Fruit fly (Drosophila melanogaster) whole organism, embryonic: ENCODE results near the gene SoxN.

Source experiments
- Awh ChIP-seq: fragments of 200-800 bp; sonication (Bioruptor generic); IDR thresholded peaks from 2 replicates; pipeline ENCODE4, ENCODE4 v1.3.6; 2022; ENCODE audit warnings: missing biosample characterization, missing genetic modification characterization
- B-H2 ChIP-seq: fragments of 200-800 bp; sonication (Bioruptor generic); optimal IDR thresholded peaks from 2 replicates; lab custom pipeline; 2018; ENCODE audit warnings: missing biosample characterization, mild to moderate bottlenecking, missing genetic modification characterization
- BtbVII ChIP-seq: fragments of 200-800 bp; sonication (Bioruptor generic); optimal IDR thresholded peaks from 3 replicates; lab custom pipeline; 2017; ENCODE audit warnings: missing biosample characterization, mild to moderate bottlenecking, missing genetic modification characterization
- CG10274 ChIP-seq: fragments of 200-800 bp; sonication (Bioruptor generic); optimal IDR thresholded peaks from 3 replicates; lab custom pipeline; 2017; ENCODE audit warnings: missing biosample characterization, mild to moderate bottlenecking, missing genetic modification characterization
- CG12942 ChIP-seq: fragments of 200-800 bp; sonication (Bioruptor generic); optimal IDR thresholded peaks from 3 replicates; lab custom pipeline; 2016; ENCODE audit warnings: missing biosample characterization, missing genetic modification characterization
- CG13123 ChIP-seq: fragments of 200-800 bp; sonication (Bioruptor generic); optimal IDR thresholded peaks from 2 replicates; lab custom pipeline; 2016; ENCODE audit warnings: missing biosample characterization, missing genetic modification characterization
- CG13296 ChIP-seq: fragments of 200-800 bp; sonication (Bioruptor generic); optimal IDR thresholded peaks from 3 replicates; lab custom pipeline; 2018; ENCODE audit warnings: missing biosample characterization, mild to moderate bottlenecking, missing genetic modification characterization
- CG14965 ChIP-seq: fragments of 200-800 bp; sonication (Bioruptor generic); optimal IDR thresholded peaks from 2 replicates; lab custom pipeline; 2016; ENCODE audit warnings: missing biosample characterization, missing genetic modification characterization, borderline replicate concordance
- CG1529 ChIP-seq: fragments of 200-800 bp; sonication (Bioruptor generic); optimal IDR thresholded peaks from 3 replicates; lab custom pipeline; 2018; ENCODE audit warnings: missing biosample characterization, missing genetic modification characterization
- CG17361 ChIP-seq: fragments of 200-800 bp; sonication (Bioruptor generic); IDR thresholded peaks from 3 replicates; pipeline ENCODE4 v1.3.6; 2022; ENCODE audit warnings: missing biosample characterization, missing genetic modification characterization
- CG18476 ChIP-seq: fragments of 200-800 bp; sonication (Bioruptor generic); optimal IDR thresholded peaks from 2 replicates; lab custom pipeline; 2016; ENCODE audit warnings: missing biosample characterization, mild to moderate bottlenecking, missing genetic modification characterization
- CG18619 ChIP-seq: fragments of 200-800 bp; sonication (Bioruptor generic); optimal IDR thresholded peaks from 3 replicates; lab custom pipeline; 2017; ENCODE audit warnings: missing biosample characterization, mild to moderate bottlenecking, missing genetic modification characterization
- CG2889 ChIP-seq: fragments of 200-800 bp; sonication (Bioruptor generic); IDR thresholded peaks from 3 replicates; pipeline ENCODE4 v1.3.6; 2022; ENCODE audit warnings: missing biosample characterization, missing genetic modification characterization
- CG33557 ChIP-seq: fragments of 200-800 bp; sonication (Bioruptor generic); optimal IDR thresholded peaks from 2 replicates; lab custom pipeline; 2019; ENCODE audit warnings: missing biosample characterization, mild to moderate bottlenecking, missing genetic modification characterization, moderate library complexity
- CG4707 ChIP-seq: fragments of 200-800 bp; sonication (Bioruptor generic); optimal IDR thresholded peaks from 2 replicates; lab custom pipeline; 2018; ENCODE audit warnings: missing biosample characterization, mild to moderate bottlenecking, missing genetic modification characterization, moderate library complexity
- CG6272 ChIP-seq: fragments of 200-800 bp; sonication (Bioruptor generic); IDR thresholded peaks from 2 replicates; pipeline ENCODE4 v1.3.6; 2022; ENCODE audit warnings: missing biosample characterization, missing genetic modification characterization
- CG6654 ChIP-seq: fragments of 200-800 bp; sonication (Bioruptor generic); optimal IDR thresholded peaks from 2 replicates; lab custom pipeline; 2017; ENCODE audit warnings: missing biosample characterization, mild to moderate bottlenecking, missing genetic modification characterization
- Camta ChIP-seq: fragments of 200-800 bp; sonication (Bioruptor generic); optimal IDR thresholded peaks from 2 replicates; lab custom pipeline; 2016; ENCODE audit warnings: missing biosample characterization, missing genetic modification characterization
- D19A ChIP-seq: fragments of 200-800 bp; optimal IDR thresholded peaks from 3 replicates; lab custom pipeline; 2019; ENCODE audit warnings: missing biosample characterization, mild to moderate bottlenecking, missing genetic modification characterization, moderate library complexity
- D19B ChIP-seq: fragments of 200-800 bp; sonication (Bioruptor generic); optimal IDR thresholded peaks from 2 replicates; lab custom pipeline; 2017; ENCODE audit warnings: missing biosample characterization, mild to moderate bottlenecking, missing genetic modification characterization
- E2f1 ChIP-seq: fragments of 200-800 bp; sonication (Bioruptor generic); IDR thresholded peaks from 2 replicates; pipeline ENCODE4 v1.3.6; 2022; ENCODE audit warnings: missing biosample characterization, missing genetic modification characterization
- Ets65A ChIP-seq: fragments of 200-800 bp; sonication (Bioruptor generic); peaks from one replicate; lab custom pipeline; 2016; ENCODE audit warnings: missing biosample characterization, missing genetic modification characterization
- H2.0 ChIP-seq: fragments of 200-800 bp; sonication (Bioruptor generic); IDR thresholded peaks from 2 replicates; pipeline ENCODE4 v1.3.6; 2022; ENCODE audit warnings: missing biosample characterization, missing genetic modification characterization
- HHEX ChIP-seq: fragments of 200-800 bp; sonication (Bioruptor generic); optimal IDR thresholded peaks from 3 replicates; lab custom pipeline; 2017; ENCODE audit warnings: missing biosample characterization, mild to moderate bottlenecking, missing genetic modification characterization, missing genetic modification reagents
- Hr78 ChIP-seq, 2 experiments: fragments of 200-800 bp in 1 of 2; fragments of >200 bp in 1 of 2; sonication (Bioruptor generic) in 1 of 2; optimal IDR thresholded peaks; 2 replicates each; lab custom pipeline; 2017 to 2019; ENCODE audit warnings: missing biosample characterization in 2 of 2, missing genetic modification characterization in 2 of 2, mild to moderate bottlenecking in 1 of 2, moderate library complexity in 1 of 2
- Lhr ChIP-seq: fragments of 200-800 bp; sonication (Bioruptor generic); optimal IDR thresholded peaks from 3 replicates; lab custom pipeline; 2017; ENCODE audit warnings: mild to moderate bottlenecking, missing biosample characterization, missing genetic modification reagents, missing genetic modification characterization
- Nf-YB ChIP-seq: fragments of 200-800 bp; sonication (Bioruptor generic); optimal IDR thresholded peaks from 3 replicates; lab custom pipeline; 2019; ENCODE audit warnings: missing biosample characterization, mild to moderate bottlenecking, missing genetic modification characterization, moderate library complexity
- Oaz ChIP-seq: fragments of 200-800 bp; sonication (Bioruptor generic); IDR thresholded peaks from 2 replicates; pipeline ENCODE4 v1.3.6; 2022; ENCODE audit warnings: missing biosample characterization, missing genetic modification characterization
- Opbp ChIP-seq: fragments of 200-800 bp; sonication (Bioruptor generic); IDR thresholded peaks from 3 replicates; pipeline ENCODE4 v1.3.6; 2022; ENCODE audit warnings: missing biosample characterization, missing genetic modification characterization; ENCODE audit not compliant: partially characterized antibody
- Optix ChIP-seq: fragments of 200-800 bp; sonication (Bioruptor generic); IDR thresholded peaks from 3 replicates; pipeline ENCODE4 v1.3.6; 2022; ENCODE audit warnings: missing biosample characterization, missing genetic modification characterization
- Sry-δ ChIP-seq: fragments of 200-800 bp; sonication (Bioruptor generic); optimal IDR thresholded peaks from 2 replicates; lab custom pipeline; 2016; ENCODE audit warnings: missing biosample characterization, missing genetic modification characterization
- al ChIP-seq: fragments of 200-800 bp; sonication (Bioruptor generic); IDR thresholded peaks from 2 replicates; pipeline ENCODE4 v1.3.6; 2022; ENCODE audit warnings: missing biosample characterization, missing genetic modification characterization
- az2 ChIP-seq: fragments of 200-800 bp; sonication (Bioruptor generic); optimal IDR thresholded peaks from 3 replicates; lab custom pipeline; 2016; ENCODE audit warnings: missing biosample characterization, missing genetic modification characterization
- chif ChIP-seq, 2 experiments: fragments of 200-800 bp; sonication (Bioruptor generic); optimal IDR thresholded peaks; 3 replicates each; lab custom pipeline; 2016; ENCODE audit warnings: missing biosample characterization in 2 of 2, missing genetic modification characterization in 2 of 2
- ci ChIP-seq: fragments of 200-800 bp; sonication (Bioruptor generic); IDR thresholded peaks from 3 replicates; pipeline ENCODE4 v1.3.6; 2022; ENCODE audit warnings: missing biosample characterization, missing genetic modification characterization
- gsb ChIP-seq: fragments of 200-800 bp; sonication (Bioruptor generic); IDR thresholded peaks from 2 replicates; pipeline ENCODE4 v1.3.6; 2022; ENCODE audit warnings: missing biosample characterization, missing genetic modification characterization
- kni ChIP-seq: fragments of 200-800 bp; sonication (Bioruptor generic); optimal IDR thresholded peaks from 3 replicates; lab custom pipeline; 2017; ENCODE audit warnings: mild to moderate bottlenecking, missing biosample characterization, missing genetic modification reagents, missing genetic modification characterization
- nerfin-2 ChIP-seq: fragments of 200-800 bp; sonication (Bioruptor generic); IDR thresholded peaks from 2 replicates; pipeline ENCODE4 v1.3.6; 2022; ENCODE audit warnings: missing biosample characterization, missing genetic modification characterization; ENCODE audit not compliant: partially characterized antibody
- nmo ChIP-seq: fragments of 200-800 bp; sonication (Bioruptor generic); optimal IDR thresholded peaks from 2 replicates; lab custom pipeline; 2018; ENCODE audit warnings: missing biosample characterization, mild to moderate bottlenecking, missing genetic modification characterization, moderate library complexity
- nom ChIP-seq: fragments of 200-800 bp; sonication (Bioruptor generic); optimal IDR thresholded peaks from 2 replicates; lab custom pipeline; 2017; ENCODE audit warnings: missing biosample characterization, missing genetic modification characterization, mild to moderate bottlenecking, moderate library complexity, missing genetic modification reagents
- otp ChIP-seq: fragments of 200-800 bp; sonication (Bioruptor generic); IDR thresholded peaks from 3 replicates; pipeline ENCODE4, ENCODE4 v1.3.6; 2022; ENCODE audit warnings: missing biosample characterization, missing genetic modification characterization
- rib ChIP-seq: fragments of 200-800 bp; sonication (Bioruptor generic); IDR thresholded peaks from 2 replicates; pipeline ENCODE4 v1.3.6; 2022; ENCODE audit warnings: missing biosample characterization, missing genetic modification characterization
- salm ChIP-seq: fragments of 200-800 bp; sonication (Bioruptor generic); optimal IDR thresholded peaks from 2 replicates; lab custom pipeline; 2018; ENCODE audit warnings: missing biosample characterization, mild to moderate bottlenecking, missing genetic modification characterization
- schlank ChIP-seq: fragments of 200-800 bp; sonication (Bioruptor generic); optimal IDR thresholded peaks from 2 replicates; lab custom pipeline; 2018; ENCODE audit warnings: missing biosample characterization, mild to moderate bottlenecking, missing genetic modification characterization
- shn ChIP-seq: fragments of 200-800 bp; sonication (Bioruptor generic); optimal IDR thresholded peaks from 3 replicates; lab custom pipeline; 2016; ENCODE audit warnings: missing biosample characterization, missing genetic modification characterization
- sisA ChIP-seq: fragments of 200-800 bp; sonication (Bioruptor generic); IDR thresholded peaks from 2 replicates; pipeline ENCODE4 v1.3.6; 2022; ENCODE audit warnings: missing biosample characterization, missing genetic modification characterization
- tna ChIP-seq: fragments of 200-800 bp; sonication (Bioruptor generic); IDR thresholded peaks from 2 replicates; pipeline ENCODE4 v1.3.6; 2022; ENCODE audit warnings: missing biosample characterization, missing genetic modification characterization; ENCODE audit not compliant: partially characterized antibody
- tx ChIP-seq: fragments of 200-800 bp; sonication (Bioruptor generic); optimal IDR thresholded peaks from 2 replicates; lab custom pipeline; 2016; ENCODE audit warnings: missing biosample characterization, missing genetic modification characterization
- vnd ChIP-seq: fragments of 200-800 bp; sonication (Bioruptor generic); IDR thresholded peaks from 3 replicates; pipeline ENCODE4 v1.3.6; 2022; ENCODE audit warnings: missing biosample characterization, missing genetic modification characterization; ENCODE audit not compliant: partially characterized antibody
- yki ChIP-seq: fragments of >200 bp; optimal IDR thresholded peaks from 3 replicates; lab custom pipeline; 2018
- z ChIP-seq: fragments of 200-800 bp; sonication (Bioruptor generic); IDR thresholded peaks from 3 replicates; pipeline ENCODE4 v1.3.6; 2022; ENCODE audit warnings: missing biosample characterization, missing genetic modification characterization

The SoxN gene

DNA sequence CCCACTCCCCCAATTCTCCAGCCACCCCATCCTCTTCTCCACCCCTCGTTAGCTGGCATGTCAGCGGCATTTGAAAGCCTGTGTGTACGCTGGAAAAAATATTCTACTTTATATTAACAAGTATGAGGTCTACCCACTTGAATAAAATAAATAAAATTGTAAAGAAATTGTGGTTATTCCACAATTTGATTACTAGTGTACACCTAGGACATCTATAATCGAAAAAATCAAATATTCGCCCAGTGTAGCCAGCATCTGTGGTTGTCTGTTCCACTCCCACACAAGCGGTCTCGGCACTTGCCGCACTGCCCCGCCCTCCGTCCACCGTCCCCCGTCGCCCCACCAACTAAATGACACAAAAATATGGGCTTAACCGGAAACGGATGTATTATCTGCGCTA, 35.3 kb downstream of the SoxN start (continued):
- TF ChIP-seq HHEX (GFP tag; lab: Kevin White, UChicago): peak; percentile 70
- peak in 1 of 2 experiments; percentile 7 for TF ChIP-seq Hr78 (GFP tag; optimal IDR thresholded peaks at IDR 0.05; lab: Kevin White, UChicago)
- no peak for TF ChIP-seq salm (tag; lab: Kevin White, UChicago)
- peak; percentile 72 for TF ChIP-seq sisA (GFP tag; lab: Robert Waterston, UW)
- TF ChIP-seq CG17361 (GFP tag; lab: Robert Waterston, UW): peak; percentile 82; the same call in 2 of the 3 replicates
- TF ChIP-seq schlank: no peak
- TF ChIP-seq B-H2 (GFP tag; lab: Kevin White, UChicago): no peak
- peak; percentile 84 for TF ChIP-seq nmo (GFP tag; lab: Kevin White, UChicago)
- peak; percentile 33 to 47 for TF ChIP-seq chif (GFP tag; optimal IDR thresholded peaks at IDR 0.05; lab: Kevin White, UChicago)
- TF ChIP-seq vnd: no peak
- TF ChIP-seq CG18619 (GFP tag; lab: Kevin White, UChicago): peak; percentile 30
- TF ChIP-seq CG4707: no peak
- TF ChIP-seq D19B (GFP tag; lab: Kevin White, UChicago): no peak
- peak; percentile 73 for TF ChIP-seq Awh
- peak; percentile 23 for TF ChIP-seq CG13296
- no peak; the same call in 1 of the 2 replicates for TF ChIP-seq al
- TF ChIP-seq gsb (GFP tag; lab: Robert Waterston, UW): no peak
- TF ChIP-seq nerfin-2: no peak
- peak; percentile 29 for TF ChIP-seq Lhr (GFP tag; lab: Kevin White, UChicago)
- TF ChIP-seq rib (GFP tag; lab: Robert Waterston, UW): no peak
- TF ChIP-seq CG18476 (GFP tag; lab: Kevin White, UChicago): peak; percentile 46
- TF ChIP-seq CG2889: peak; percentile 21; the same call in 1 of the 3 replicates
- TF ChIP-seq ci (GFP tag; lab: Robert Waterston, UW): peak; percentile 84
- TF ChIP-seq Ets65A (GFP tag; lab: Kevin White, UChicago): peak; percentile 93
- TF ChIP-seq Nf-YB (GFP tag; lab: Kevin White, UChicago): peak; percentile 17
- 0 out of 3 replicates have a peak, but pooled peaks have one; percentile 13 for TF ChIP-seq z (GFP tag; lab: Robert Waterston, UW)
- peak; percentile 74 for TF ChIP-seq D19A (tag; lab: Kevin White, UChicago)
- no peak for TF ChIP-seq yki (lab: Kevin White, UChicago)
- TF ChIP-seq CG6654 (GFP tag; lab: Kevin White, UChicago): peak; percentile 53
- no peak for TF ChIP-seq shn (GFP tag; lab: Kevin White, UChicago)
- no peak for TF ChIP-seq Opbp (GFP tag; lab: Robert Waterston, UW)
- peak; percentile 33 for TF ChIP-seq CG1529 (GFP tag; lab: Kevin White, UChicago)
- TF ChIP-seq CG12942: peak; percentile 27
- TF ChIP-seq CG13123: no peak
- peak; percentile 30; the same call in 2 of the 3 replicates for TF ChIP-seq Optix
- peak; percentile 48 for TF ChIP-seq H2.0 (GFP tag; lab: Robert Waterston, UW)
- TF ChIP-seq E2f1 (GFP tag; lab: Robert Waterston, UW): peak; percentile 61; the same call in 1 of the 2 replicates
- TF ChIP-seq CG14965: no peak
- TF ChIP-seq Sry-δ: no peak
- TF ChIP-seq tx: no peak
- peak; percentile 68 for TF ChIP-seq CG6272 (GFP tag; lab: Robert Waterston, UW)
- TF ChIP-seq BtbVII: peak; percentile 53
- peak; percentile 72 for TF ChIP-seq az2
- TF ChIP-seq Oaz (GFP tag; lab: Robert Waterston, UW): peak; percentile 38; the same call in 1 of the 2 replicates
- 0 out of 3 replicates have a peak, but pooled peaks have one; percentile 52 for TF ChIP-seq otp
- no peak for TF ChIP-seq tna (GFP tag; lab: Robert Waterston, UW)
- peak; percentile 53 for TF ChIP-seq kni
- peak; percentile 29 for TF ChIP-seq CG10274 (GFP tag; lab: Kevin White, UChicago)
- no peak for TF ChIP-seq nom (GFP tag; lab: Kevin White, UChicago)
- no peak for TF ChIP-seq Camta
- peak; percentile 65 for TF ChIP-seq CG33557
